Worm (Caenorhabditis elegans): ENCODE measurements around the gene F31F4.17.

F31F4.17 gene

ce11 chrV:636281-636680 is 23.8 kb downstream of the F31F4.17 start, which contains the start of gene pals-31:
pals-31 (plus strand) TSS chrV:636581.
- TF ChIP-seq daf-16 (GFP tag; optimal IDR thresholded peaks at IDR 0.05) (no peak), daf-16 (tag; optimal IDR thresholded peaks at IDR 0.05) (no peak)

DNA sequence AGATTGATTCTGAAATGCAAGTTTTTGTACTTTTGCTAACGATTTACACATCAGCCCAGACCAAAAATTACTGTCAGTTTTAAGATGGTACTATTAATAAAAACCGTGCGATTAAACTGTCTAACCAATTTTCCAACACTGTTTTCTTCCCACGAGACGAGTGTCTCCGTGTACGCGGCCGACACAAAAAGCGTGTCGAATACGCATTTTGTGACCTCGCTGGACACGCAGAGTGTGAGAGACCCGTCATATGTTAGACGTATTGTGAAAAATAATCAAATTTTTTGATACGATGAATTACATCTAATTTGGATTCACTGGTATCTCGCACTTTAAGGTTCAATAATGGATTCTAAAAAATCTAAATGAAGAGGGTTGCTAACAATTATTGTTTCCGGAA is 24.5 kb downstream of the F31F4.17 start:
- peak; percentile 51 for TF ChIP-seq duxl-1 (tag; optimal IDR thresholded peaks at IDR 0.05; ENCODE audit: poor library complexity)
- peak; percentile 84 for TF ChIP-seq hlh-11 (tag; optimal IDR thresholded peaks at IDR 0.05)
- peak; percentile 19 for TF ChIP-seq nhr-48 (tag; optimal IDR thresholded peaks at IDR 0.05)
- peak; percentile 15 to 74 for TF ChIP-seq mdl-1 (tag; optimal IDR thresholded peaks at IDR 0.05)
- peak; percentile 66 for TF ChIP-seq dve-1 (tag; optimal IDR thresholded peaks at IDR 0.05; ENCODE audit: insufficient read depth)
- TF ChIP-seq pqm-1 (tag; optimal IDR thresholded peaks at IDR 0.05), result peak; percentile 66
- TF ChIP-seq nhr-77 (tag; optimal IDR thresholded peaks at IDR 0.05), result peak; percentile 85
- peak; percentile 98 for TF ChIP-seq nhr-28 (tag; optimal IDR thresholded peaks at IDR 0.05)
- no peak for TF ChIP-seq zag-1 (tag; optimal IDR thresholded peaks at IDR 0.05)
- no peak for TF ChIP-seq fos-1 (tag; optimal IDR thresholded peaks at IDR 0.05)
- peak; percentile 33 for TF ChIP-seq mes-2 (tag; optimal IDR thresholded peaks at IDR 0.05; ENCODE audit: poor library complexity, severe bottlenecking)
- no peak for TF ChIP-seq daf-16 (GFP tag; optimal IDR thresholded peaks at IDR 0.05)
- TF ChIP-seq daf-16 (tag; optimal IDR thresholded peaks at IDR 0.05), result peak; percentile 40
- 0 out of 2 replicates have a peak, but pooled peaks have one; percentile 16 for TF ChIP-seq hmg-1.1 (GFP tag; IDR thresholded peaks at IDR 0.05)
- TF ChIP-seq lsy-2 (tag; optimal IDR thresholded peaks at IDR 0.05), result peak in 1 of 2 experiments; percentile 2
- TF ChIP-seq lir-3 (tag; optimal IDR thresholded peaks at IDR 0.05), result no peak
- peak; percentile 5 for TF ChIP-seq mep-1 (tag; optimal IDR thresholded peaks at IDR 0.05)
- TF ChIP-seq hlh-30 (tag; optimal IDR thresholded peaks at IDR 0.05; ENCODE audit: insufficient read depth), result peak; percentile 87
- TF ChIP-seq mxl-3 (GFP tag; optimal IDR thresholded peaks at IDR 0.05), result peak; percentile 78
- peak; percentile 61; the same call in 1 of the 2 replicates for TF ChIP-seq dmd-6 (GFP tag; IDR thresholded peaks at IDR 0.05)
- TF ChIP-seq aly-2 (tag; optimal IDR thresholded peaks at IDR 0.05), result no peak
- TF ChIP-seq hif-1 (tag; optimal IDR thresholded peaks at IDR 0.05), result peak in 1 of 2 experiments; percentile 4
- no peak for TF ChIP-seq snpc-1.2 (GFP tag; IDR thresholded peaks at IDR 0.05)
- TF ChIP-seq saeg-2 (GFP tag; IDR thresholded peaks at IDR 0.05), result no peak

DNA sequence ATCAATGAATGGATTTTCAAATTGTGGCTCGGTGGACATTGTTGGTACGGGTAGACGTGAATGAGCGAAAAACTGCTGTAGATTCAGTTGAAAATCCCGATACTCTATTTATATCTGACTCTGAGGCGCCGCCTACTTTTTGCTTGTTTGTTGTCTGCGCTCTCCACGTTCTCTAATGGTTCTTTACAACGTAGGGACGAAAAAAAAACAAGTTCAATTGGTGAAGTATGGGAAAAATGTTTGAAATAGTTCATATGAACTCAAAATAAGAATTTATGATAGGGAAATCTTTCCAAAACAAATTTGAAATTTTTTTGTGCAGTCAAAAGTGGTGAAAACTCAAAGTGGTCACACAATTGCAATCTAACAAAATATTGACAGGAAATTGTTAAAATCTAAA is 25.3 kb downstream of the F31F4.17 start, which contains the start of gene F48G7.10:
F48G7.10 (minus strand) TSS at position 101 of the 400 bp plus-strand sequence.
- TF ChIP-seq nhr-41 (GFP tag; IDR thresholded peaks at IDR 0.05) (no peak), snpc-4 (tag; optimal IDR thresholded peaks at IDR 0.05) (no peak), arid-1 (GFP tag; conservative IDR thresholded peaks at IDR 0.05) (no peak), nhr-48 (tag; optimal IDR thresholded peaks at IDR 0.05) (no peak), Y75B8A.6 (GFP tag; IDR thresholded peaks at IDR 0.05) (no peak), gei-8 (GFP tag; optimal IDR thresholded peaks at IDR 0.05) (no peak), hif-1 (tag; optimal IDR thresholded peaks at IDR 0.05) (no peak), daf-12 (tag; optimal IDR thresholded peaks at IDR 0.05) (no peak), F37D6.2 (tag; optimal IDR thresholded peaks at IDR 0.05) (no peak)

DNA sequence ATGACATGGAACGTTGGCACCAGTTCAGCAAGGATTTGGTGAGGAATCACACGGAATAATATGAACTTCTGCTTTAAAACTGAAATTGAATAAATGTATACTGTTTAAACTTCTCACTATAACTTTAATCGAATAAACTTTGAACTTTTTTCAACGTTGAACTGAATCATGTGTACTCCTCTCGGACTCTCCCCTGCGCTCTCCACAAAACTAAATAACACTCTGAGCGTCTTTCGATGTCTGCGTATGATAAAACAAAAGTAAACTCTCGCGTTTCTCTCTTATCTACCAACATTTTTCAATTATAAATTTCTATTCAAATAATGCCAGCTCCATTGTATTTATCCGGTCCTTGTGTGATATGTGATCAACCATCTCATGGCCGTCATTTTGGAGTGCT is 28.3 kb downstream of the F31F4.17 start:
- TF ChIP-seq nhr-28 (tag; optimal IDR thresholded peaks at IDR 0.05) (peak; percentile 48), rbr-2 (tag; optimal IDR thresholded peaks at IDR 0.05) (no peak), dve-1 (tag; optimal IDR thresholded peaks at IDR 0.05; ENCODE audit: insufficient read depth) (peak; percentile 38), dmd-6 (GFP tag; IDR thresholded peaks at IDR 0.05) (0 out of 2 replicates have a peak, but pooled peaks have one; percentile 18), hlh-30 (tag; optimal IDR thresholded peaks at IDR 0.05; ENCODE audit: insufficient read depth) (peak; percentile 10), ZK337.2 (GFP tag; IDR thresholded peaks at IDR 0.05) (no peak), hmg-1.1 (GFP tag; IDR thresholded peaks at IDR 0.05) (no peak), ctbp-1 (GFP tag; IDR thresholded peaks at IDR 0.05) (no peak), zip-2 (tag; optimal IDR thresholded peaks at IDR 0.05) (no peak), mes-2 (tag; optimal IDR thresholded peaks at IDR 0.05; ENCODE audit: poor library complexity, severe bottlenecking) (peak; percentile 27), hif-1 (tag; optimal IDR thresholded peaks at IDR 0.05) (no peak), Y48G9A.11 (GFP tag; IDR thresholded peaks at IDR 0.05) (no peak), hlh-11 (tag; optimal IDR thresholded peaks at IDR 0.05) (no peak)

All from whole organism, L4 larva.